Fruit fly (Drosophila melanogaster) Kc167 (cell line): Measurements from ENCODE around the gene CG10132.

Source experiments
- h ChIP-seq: fragments of >200 bp; optimal IDR thresholded peaks from 3 replicates; lab custom pipeline; 2018; ENCODE audit warnings: missing external identifiers
- psq ChIP-seq: fragments of >200 bp; optimal IDR thresholded peaks from 2 replicates; lab custom pipeline; 2017; ENCODE audit warnings: missing external identifiers

- no peak for TF ChIP-seq h
- no peak for TF ChIP-seq psq (lab: Kevin White, UChicago)
Measured at dm6 chr2L:19518636-19519086, at the start of gene CG10132.
